Worm (Caenorhabditis elegans) whole organism, early embryonic: ENCODE data around the gene K02A6.1.
A peak's percentile ranks its signal among the peaks of the same experiment; 100 is the strongest.
"Not testable (repeated sequence)": the region's sequence is repeated elsewhere in the genome, so short reads cannot be mapped to it uniquely, and the experiment has no call there.

Experiments used
- aly-1 ChIP-seq: sonication (generic microtip); optimal IDR thresholded peaks from 2 replicates; lab custom pipeline; 2016; ENCODE audit warnings: missing genetic modification characterization, missing compliant biosample characterization
- ama-1 ChIP-seq: fragments of 150-350 bp; optimal IDR thresholded peaks from 2 replicates; lab custom pipeline; 2014
- hmg-4 ChIP-seq: fragments of 200-800 bp; sonication (Bioruptor generic); optimal IDR thresholded peaks from 2 replicates; lab custom pipeline; 2018; ENCODE audit warnings: mild to moderate bottlenecking, missing genetic modification characterization, missing compliant biosample characterization
- scrt-1 ChIP-seq: fragments of 200-800 bp; sonication (Bioruptor generic); IDR thresholded peaks from 2 replicates; pipeline ENCODE4 v1.3.6; 2022; ENCODE audit warnings: missing genetic modification characterization, missing compliant biosample characterization
- sea-1 ChIP-seq: fragments of 200-800 bp; sonication (Bioruptor generic); conservative IDR thresholded peaks from 2 replicates; pipeline ENCODE4 v1.3.6; 2022; ENCODE audit warnings: missing genetic modification characterization, missing compliant biosample characterization
- tbx-37 ChIP-seq: fragments of 200-800 bp; sonication (Bioruptor generic); conservative IDR thresholded peaks from 2 replicates; pipeline ENCODE4 v1.3.6; 2022; ENCODE audit warnings: missing genetic modification reagents, missing genetic modification characterization, missing compliant biosample characterization

- not testable (repeated sequence) for TF ChIP-seq hmg-4 (GFP tag; lab: Kevin White, UChicago); ama-1 (lab: Kevin White, UChicago); aly-1
- TF ChIP-seq tbx-37: peak; percentile 37; the same call in 1 of the 2 replicates
- TF ChIP-seq sea-1: peak; percentile 69
- TF ChIP-seq scrt-1 (GFP tag; lab: Robert Waterston, UW): peak; percentile 62; the same call in 1 of the 2 replicates
Observed at ce11 chrX:8181590-8182311, 37.8 kb upstream of the K02A6.1 start, which contains the start of gene C17H11.4.
